Fruit fly (Drosophila melanogaster) whole organism, wandering third instar larva: ENCODE measurements around the gene Fic.

ENCODE experiments used
- Abd-B ChIP-seq: fragments of >200 bp; optimal IDR thresholded peaks from 2 replicates; lab custom pipeline; 2017; ENCODE audit warnings: missing biosample characterization, missing genetic modification characterization
- CG32264 ChIP-seq: fragments of 200-800 bp; sonication (Bioruptor generic); optimal IDR thresholded peaks from 2 replicates; lab custom pipeline; 2016; ENCODE audit warnings: missing biosample characterization, missing genetic modification characterization
- CG9705 ChIP-seq: fragments of 200-800 bp; sonication (Bioruptor generic); optimal IDR thresholded peaks from 2 replicates; lab custom pipeline; 2018; ENCODE audit warnings: missing biosample characterization, mild to moderate bottlenecking, missing genetic modification characterization
- CrebA ChIP-seq: fragments of 200-800 bp; sonication (Bioruptor generic); optimal IDR thresholded peaks from 2 replicates; lab custom pipeline; 2016; ENCODE audit warnings: missing biosample characterization, mild to moderate bottlenecking, missing genetic modification characterization, borderline replicate concordance
- Dfd ChIP-seq: fragments of >200 bp; optimal IDR thresholded peaks from 2 replicates; lab custom pipeline; 2017; ENCODE audit warnings: missing biosample characterization, missing genetic modification characterization
- Dif ChIP-seq: fragments of 200-275, 200-300 bp; sonication (Bioruptor generic); optimal IDR thresholded peaks from 2 replicates; lab custom pipeline; 2018; ENCODE audit warnings: missing biosample characterization, missing genetic modification characterization; ENCODE audit not compliant: partially characterized antibody
- GATAd ChIP-seq: sonication (Bioruptor generic); optimal IDR thresholded peaks from 2 replicates; lab custom pipeline; 2016; ENCODE audit warnings: missing biosample characterization, missing genetic modification characterization
- HLH106 ChIP-seq: fragments of 200-800 bp; optimal IDR thresholded peaks from 3 replicates; lab custom pipeline; 2019; ENCODE audit warnings: missing biosample characterization, mild to moderate bottlenecking, missing genetic modification characterization, moderate library complexity
- Hnf4 ChIP-seq: fragments of 200-800 bp; sonication (Bioruptor generic); optimal IDR thresholded peaks from 2 replicates; lab custom pipeline; 2016; ENCODE audit warnings: missing biosample characterization, mild to moderate bottlenecking, missing genetic modification characterization
- Hr78 ChIP-seq: fragments of >200 bp; optimal IDR thresholded peaks from 2 replicates; lab custom pipeline; 2017; ENCODE audit warnings: missing biosample characterization, missing genetic modification characterization
- Hr83 ChIP-seq: fragments of 200-300 bp; sonication (Bioruptor generic); optimal IDR thresholded peaks from 2 replicates; lab custom pipeline; 2016; ENCODE audit warnings: missing biosample characterization, mild to moderate bottlenecking, missing genetic modification characterization, moderate library complexity; ENCODE audit not compliant: poor library complexity, severe bottlenecking
- Jra ChIP-seq: sonication (Bioruptor generic); optimal IDR thresholded peaks from 2 replicates; lab custom pipeline; 2016; ENCODE audit warnings: missing biosample characterization, missing genetic modification characterization
- Mio ChIP-seq: sonication (Bioruptor generic); optimal IDR thresholded peaks from 2 replicates; lab custom pipeline; 2016; ENCODE audit warnings: missing biosample characterization, missing genetic modification characterization
- Myc ChIP-seq: fragments of >200 bp; optimal IDR thresholded peaks from 2 replicates; lab custom pipeline; 2017
- N ChIP-seq: fragments of >200 bp; optimal IDR thresholded peaks from 2 replicates; lab custom pipeline; 2018; ENCODE audit warnings: missing biosample characterization, missing external identifiers, missing genetic modification characterization
- OdsH ChIP-seq: fragments of 200-800 bp; sonication (Bioruptor generic); optimal IDR thresholded peaks from 2 replicates; lab custom pipeline; 2016; ENCODE audit warnings: missing biosample characterization, mild to moderate bottlenecking, missing genetic modification characterization
- Rel ChIP-seq, 2 experiments: fragments of 200-800 bp; sonication (Bioruptor generic) in 1 of 2; optimal IDR thresholded peaks; 2 replicates in 1 of 2; 3 replicates in 1 of 2; lab custom pipeline; 2016 to 2019; ENCODE audit warnings: mild to moderate bottlenecking in 2 of 2, missing biosample characterization in 2 of 2, missing genetic modification characterization in 2 of 2, moderate library complexity in 1 of 2
- Sp1 ChIP-seq: fragments of 200-800 bp; sonication (Bioruptor generic); optimal IDR thresholded peaks from 3 replicates; lab custom pipeline; 2019; ENCODE audit warnings: missing biosample characterization, mild to moderate bottlenecking, missing genetic modification characterization, moderate library complexity
- Vsx2 ChIP-seq: fragments of 200-300, 225-300 bp; sonication (Bioruptor generic); optimal IDR thresholded peaks from 2 replicates; lab custom pipeline; 2018; ENCODE audit warnings: missing biosample characterization, missing genetic modification characterization; ENCODE audit not compliant: partially characterized antibody
- br ChIP-seq: fragments of 200-800 bp; sonication (Bioruptor generic); optimal IDR thresholded peaks from 2 replicates; lab custom pipeline; 2016; ENCODE audit warnings: missing biosample characterization, missing genetic modification characterization
- brk ChIP-seq: fragments of 200-800 bp; sonication (Bioruptor generic); optimal IDR thresholded peaks from 2 replicates; lab custom pipeline; 2016; ENCODE audit warnings: missing biosample characterization, mild to moderate bottlenecking, missing genetic modification characterization
- dl ChIP-seq, 2 experiments: fragments of 175-275, 200-275 bp in 1 of 2; fragments of 200-275 bp in 1 of 2; sonication (Bioruptor generic); optimal IDR thresholded peaks; lab custom pipeline; 2018; ENCODE audit warnings: mild to moderate bottlenecking in 2 of 2, missing biosample characterization in 2 of 2, missing genetic modification characterization in 2 of 2, moderate library complexity in 2 of 2; ENCODE audit not compliant: partially characterized antibody in 2 of 2, insufficient read depth in 1 of 2
- dmrt93B ChIP-seq: fragments of 200-800 bp; sonication (Bioruptor generic); optimal IDR thresholded peaks from 2 replicates; lab custom pipeline; 2018; ENCODE audit warnings: missing biosample characterization, mild to moderate bottlenecking, missing genetic modification characterization
- dsf ChIP-seq: sonication (Bioruptor generic); optimal IDR thresholded peaks from 2 replicates; lab custom pipeline; 2016; ENCODE audit warnings: missing biosample characterization, missing genetic modification characterization, borderline replicate concordance
- ey ChIP-seq: fragments of 200-800 bp; sonication (Bioruptor generic); optimal IDR thresholded peaks from 2 replicates; lab custom pipeline; 2016; ENCODE audit warnings: missing biosample characterization, missing genetic modification characterization
- foxo ChIP-seq, 2 experiments: fragments of 200-800 bp; sonication (Bioruptor generic); optimal IDR thresholded peaks; 2 replicates in 1 of 2; 3 replicates in 1 of 2; lab custom pipeline; 2016 to 2017; ENCODE audit warnings: missing biosample characterization in 2 of 2, missing genetic modification characterization in 2 of 2
- fru ChIP-seq: fragments of 200-800 bp; sonication (Bioruptor generic); optimal IDR thresholded peaks from 3 replicates; lab custom pipeline; 2016; ENCODE audit warnings: missing biosample characterization, mild to moderate bottlenecking, missing genetic modification characterization
- h ChIP-seq: fragments of 200-800 bp; sonication (Bioruptor generic); optimal IDR thresholded peaks from 3 replicates; lab custom pipeline; 2016; ENCODE audit warnings: missing biosample characterization, mild to moderate bottlenecking, missing genetic modification characterization
- jim ChIP-seq: fragments of 175-275, 200-325 bp; sonication (Bioruptor generic); optimal IDR thresholded peaks from 2 replicates; lab custom pipeline; 2016; ENCODE audit warnings: missing biosample characterization, mild to moderate bottlenecking, missing genetic modification characterization
- lola ChIP-seq: fragments of >200 bp; optimal IDR thresholded peaks from 2 replicates; lab custom pipeline; 2017; ENCODE audit warnings: missing biosample characterization, missing genetic modification characterization
- pan ChIP-seq: fragments of >200 bp; optimal IDR thresholded peaks from 2 replicates; lab custom pipeline; 2017
- psq ChIP-seq: fragments of 200-800 bp; sonication (Bioruptor generic); optimal IDR thresholded peaks from 3 replicates; lab custom pipeline; 2017; ENCODE audit warnings: missing biosample characterization, mild to moderate bottlenecking, missing genetic modification characterization, moderate library complexity
- rgr ChIP-seq: fragments of 200-800 bp; sonication (Bioruptor generic); optimal IDR thresholded peaks from 3 replicates; lab custom pipeline; 2016; ENCODE audit warnings: missing biosample characterization, mild to moderate bottlenecking, missing genetic modification characterization
- sage ChIP-seq: fragments of 200-800 bp; sonication (Bioruptor generic); optimal IDR thresholded peaks from 2 replicates; lab custom pipeline; 2016; ENCODE audit warnings: missing biosample characterization, mild to moderate bottlenecking, missing genetic modification characterization
- sv ChIP-seq: fragments of 200-800 bp; sonication (Bioruptor generic); optimal IDR thresholded peaks from 3 replicates; lab custom pipeline; 2016; ENCODE audit warnings: missing biosample characterization, missing genetic modification characterization
- tai ChIP-seq: sonication (Bioruptor generic); optimal IDR thresholded peaks from 2 replicates; lab custom pipeline; 2016; ENCODE audit warnings: missing biosample characterization, missing genetic modification characterization
- usp ChIP-seq: fragments of >200 bp; optimal IDR thresholded peaks from 2 replicates; lab custom pipeline; 2017; ENCODE audit warnings: missing biosample characterization, missing genetic modification characterization
- woc ChIP-seq: sonication (Bioruptor generic); optimal IDR thresholded peaks from 2 replicates; lab custom pipeline; 2016; ENCODE audit warnings: missing biosample characterization, mild to moderate bottlenecking, missing genetic modification characterization

The Fic gene

DNA sequence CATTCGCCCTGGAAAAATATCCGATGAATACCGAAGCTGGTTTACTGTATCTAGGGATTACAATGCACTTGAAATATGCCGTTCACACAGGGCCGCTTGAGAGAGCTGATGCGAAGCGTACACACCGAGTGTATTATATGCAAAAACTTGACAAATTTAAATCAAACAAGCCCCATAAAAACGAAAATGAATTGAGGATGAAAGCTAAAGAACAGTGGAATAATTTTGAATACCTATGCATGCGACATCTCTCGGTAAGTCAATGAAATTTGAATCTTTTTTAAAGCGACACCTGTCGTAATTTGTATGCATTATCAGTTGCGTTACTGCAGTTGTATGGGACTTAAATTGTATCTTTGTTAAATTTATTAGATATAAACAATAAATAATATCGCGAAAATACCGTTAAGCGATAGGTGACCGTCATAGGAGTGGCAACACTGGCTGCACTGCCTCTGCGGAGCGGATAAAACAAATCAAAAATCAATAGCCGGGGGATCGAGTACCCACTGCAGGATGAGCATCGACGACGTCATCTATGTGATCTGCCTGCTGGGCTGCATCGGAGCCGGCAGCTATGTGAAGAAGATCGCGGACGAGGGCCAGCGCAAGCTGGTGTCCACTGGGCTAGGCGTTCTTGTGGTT is 31.9 kb downstream of the Fic start, which contains the start of gene frj:
Gene frj, plus strand, starts transcription at position 98 of the 645 bp plus-strand sequence.
- peak; percentile 3 for TF ChIP-seq sage (GFP tag; lab: Kevin White, UChicago)
- peak; percentile 57 for TF ChIP-seq HLH106
- TF ChIP-seq brk = no peak
- TF ChIP-seq Myc (lab: Kevin White, UChicago) = peak; percentile 21
- no peak for TF ChIP-seq Hr83 (GFP tag; lab: Kevin White, UChicago)
- peak; percentile 49 for TF ChIP-seq dmrt93B (GFP tag; lab: Kevin White, UChicago)
- TF ChIP-seq Abd-B = peak; percentile 26
- peak; percentile 49 for TF ChIP-seq lola (GFP tag; lab: Kevin White, UChicago)
- TF ChIP-seq CrebA (GFP tag; lab: Kevin White, UChicago) = no peak
- TF ChIP-seq h (GFP tag; lab: Kevin White, UChicago) = peak; percentile 42
- TF ChIP-seq usp (GFP tag; lab: Kevin White, UChicago) = no peak
- peak; percentile 47 for TF ChIP-seq ey
- no peak for TF ChIP-seq Dif (GFP tag; lab: Kevin White, UChicago)
- TF ChIP-seq sv (GFP tag; lab: Kevin White, UChicago) = peak; percentile 63
- no peak for TF ChIP-seq jim (GFP tag; lab: Kevin White, UChicago)
- peak; percentile 13 for TF ChIP-seq psq (GFP tag; lab: Kevin White, UChicago)
- TF ChIP-seq CG9705 = peak; percentile 50
- TF ChIP-seq fru (GFP tag; lab: Kevin White, UChicago) = peak; percentile 45
- no peak for TF ChIP-seq Mio
- TF ChIP-seq Hr78 (GFP tag; lab: Kevin White, UChicago) = peak; percentile 87
- peak; percentile 63 for TF ChIP-seq Hnf4 (GFP tag; lab: Kevin White, UChicago)
- TF ChIP-seq tai (GFP tag; lab: Kevin White, UChicago) = no peak
- TF ChIP-seq GATAd (GFP tag; lab: Kevin White, UChicago) = no peak
- TF ChIP-seq dsf (GFP tag; lab: Kevin White, UChicago) = peak; percentile 20
- peak; percentile 89 for TF ChIP-seq N
- no peak for TF ChIP-seq Dfd (GFP tag; lab: Kevin White, UChicago)
- TF ChIP-seq br = no peak
- peak in 1 of 2 experiments; percentile 51 for TF ChIP-seq foxo (GFP tag; optimal IDR thresholded peaks at IDR 0.05; lab: Kevin White, UChicago)
- no peak for TF ChIP-seq pan
- TF ChIP-seq Rel (GFP tag; optimal IDR thresholded peaks at IDR 0.05; lab: Kevin White, UChicago) = no peak
- no peak for TF ChIP-seq Rel (tag; optimal IDR thresholded peaks at IDR 0.05; lab: Kevin White, UChicago)
- no peak for TF ChIP-seq Sp1
- TF ChIP-seq Vsx2 = no peak
- peak; percentile 47 for TF ChIP-seq woc (GFP tag; lab: Kevin White, UChicago)
- peak; percentile 52 for TF ChIP-seq Jra (GFP tag; lab: Kevin White, UChicago)
- TF ChIP-seq dl (GFP tag; optimal IDR thresholded peaks at IDR 0.05; lab: Kevin White, UChicago; ENCODE audit: insufficient read depth in 1 of 2, partially characterized antibody in 2 of 2) = no peak
- TF ChIP-seq CG32264 (GFP tag; lab: Kevin White, UChicago) = no peak
- TF ChIP-seq rgr (GFP tag; lab: Kevin White, UChicago) = peak; percentile 49
- TF ChIP-seq OdsH (GFP tag; lab: Kevin White, UChicago) = peak; percentile 17

DNA sequence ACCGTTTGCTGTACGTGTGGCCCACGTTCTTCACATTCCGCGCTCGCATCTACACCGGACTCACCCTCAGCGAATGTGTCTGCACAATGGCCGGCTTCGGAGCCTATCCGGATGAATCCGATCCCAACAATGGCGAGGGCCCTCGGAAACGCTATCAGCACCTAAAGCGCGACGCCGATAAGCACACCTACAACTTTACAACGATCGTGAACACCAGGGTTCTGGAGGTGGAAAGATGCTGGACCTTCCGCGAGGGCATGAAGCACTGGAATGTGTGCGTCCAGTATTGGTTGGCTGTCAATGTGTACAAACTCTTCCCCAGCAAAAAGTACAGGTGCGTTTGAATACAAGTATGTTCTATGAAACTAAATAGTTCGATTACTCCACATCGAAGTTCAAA is 33.4 kb downstream of the Fic start:
- TF ChIP-seq brk = no peak
- TF ChIP-seq Rel (GFP tag; optimal IDR thresholded peaks at IDR 0.05; lab: Kevin White, UChicago) = no peak
- peak; percentile 5 for TF ChIP-seq Rel (tag; optimal IDR thresholded peaks at IDR 0.05; lab: Kevin White, UChicago)

DNA sequence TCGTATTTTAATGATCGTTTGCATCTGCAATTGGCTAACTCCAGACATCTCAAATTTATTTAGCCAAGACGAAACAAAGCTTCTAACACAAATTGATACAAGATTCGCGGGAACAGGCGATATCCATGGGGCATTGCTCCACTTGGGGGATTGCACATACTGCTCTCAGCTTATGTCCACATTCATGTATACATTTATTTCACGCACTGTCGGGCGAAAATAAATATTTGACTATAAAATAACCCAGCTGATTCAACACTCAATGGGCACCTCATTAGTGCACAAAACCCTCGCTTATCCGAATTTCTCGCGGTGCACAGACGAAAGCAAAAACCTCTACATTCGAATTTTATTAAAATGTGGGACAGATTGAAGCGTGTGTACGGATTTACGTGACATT is 37.4 kb downstream of the Fic start:
- no peak for TF ChIP-seq Rel (GFP tag; optimal IDR thresholded peaks at IDR 0.05; lab: Kevin White, UChicago)
- TF ChIP-seq Rel (tag; optimal IDR thresholded peaks at IDR 0.05; lab: Kevin White, UChicago) = peak; percentile 22
- TF ChIP-seq woc (GFP tag; lab: Kevin White, UChicago) = peak; percentile 17
- no peak for TF ChIP-seq dl (GFP tag; optimal IDR thresholded peaks at IDR 0.05; lab: Kevin White, UChicago; ENCODE audit: insufficient read depth in 1 of 2, partially characterized antibody in 2 of 2)
- peak; percentile 62 for TF ChIP-seq Sp1
- no peak for TF ChIP-seq dsf (GFP tag; lab: Kevin White, UChicago)
- no peak for TF ChIP-seq Hr78 (GFP tag; lab: Kevin White, UChicago)
- no peak for TF ChIP-seq CrebA (GFP tag; lab: Kevin White, UChicago)
- TF ChIP-seq usp (GFP tag; lab: Kevin White, UChicago) = no peak
- peak; percentile 12 for TF ChIP-seq dmrt93B (GFP tag; lab: Kevin White, UChicago)
- peak; percentile 88 for TF ChIP-seq h (GFP tag; lab: Kevin White, UChicago)
- peak; percentile 87 for TF ChIP-seq rgr (GFP tag; lab: Kevin White, UChicago)
- TF ChIP-seq foxo (GFP tag; optimal IDR thresholded peaks at IDR 0.05; lab: Kevin White, UChicago) = peak in 1 of 2 experiments; percentile 67
- TF ChIP-seq Abd-B = no peak
- TF ChIP-seq Jra (GFP tag; lab: Kevin White, UChicago) = no peak
- no peak for TF ChIP-seq ey
- peak; percentile 52 for TF ChIP-seq CG32264 (GFP tag; lab: Kevin White, UChicago)
- peak; percentile 20 for TF ChIP-seq psq (GFP tag; lab: Kevin White, UChicago)
- peak; percentile 69 for TF ChIP-seq OdsH (GFP tag; lab: Kevin White, UChicago)
- no peak for TF ChIP-seq N
- TF ChIP-seq br = peak; percentile 71
- peak; percentile 17 for TF ChIP-seq CG9705
- TF ChIP-seq tai (GFP tag; lab: Kevin White, UChicago) = no peak
- no peak for TF ChIP-seq brk
- TF ChIP-seq Hnf4 (GFP tag; lab: Kevin White, UChicago) = peak; percentile 61
- TF ChIP-seq jim (GFP tag; lab: Kevin White, UChicago) = no peak
- no peak for TF ChIP-seq lola (GFP tag; lab: Kevin White, UChicago)
- no peak for TF ChIP-seq Dfd (GFP tag; lab: Kevin White, UChicago)
- TF ChIP-seq Mio = no peak
- no peak for TF ChIP-seq GATAd (GFP tag; lab: Kevin White, UChicago)
- peak; percentile 65 for TF ChIP-seq fru (GFP tag; lab: Kevin White, UChicago)
- TF ChIP-seq Hr83 (GFP tag; lab: Kevin White, UChicago) = peak; percentile 97
- TF ChIP-seq Dif (GFP tag; lab: Kevin White, UChicago) = no peak
- peak; percentile 42 for TF ChIP-seq HLH106
